Worm (Caenorhabditis elegans): ENCODE measurements around the gene reps-1.

Gene reps-1

ce11 chrV:18980980-18981529 is 9.2 kb downstream of the reps-1 start, which contains the start of the genes mrps-35 and sws-1:
TSS of gene mrps-35 (plus strand) at chrV:18981306.
TSS of gene sws-1 (minus strand) at chrV:18981479.
- TF ChIP-seq dmd-9 (GFP tag; IDR thresholded peaks at IDR 0.05) (peak; percentile 92), tra-1 (GFP tag; IDR thresholded peaks at IDR 0.05) (peak; percentile 85), php-3 (GFP tag; IDR thresholded peaks at IDR 0.05) (no peak), nhr-11 (tag; optimal IDR thresholded peaks at IDR 0.05) (no peak), daf-16 (GFP tag; optimal IDR thresholded peaks at IDR 0.05) (no peak), daf-16 (tag; optimal IDR thresholded peaks at IDR 0.05) (peak; percentile 46), ZK337.2 (GFP tag; IDR thresholded peaks at IDR 0.05) (peak; percentile 92), nhr-6 (tag; optimal IDR thresholded peaks at IDR 0.05) (peak; percentile 67), mes-2 (tag; optimal IDR thresholded peaks at IDR 0.05; ENCODE audit: poor library complexity, severe bottlenecking) (peak; percentile 99), zag-1 (tag; optimal IDR thresholded peaks at IDR 0.05) (no peak), hmg-1.1 (GFP tag; IDR thresholded peaks at IDR 0.05) (0 out of 2 replicates have a peak, but pooled peaks have one; percentile 38), set-16 (GFP tag; IDR thresholded peaks at IDR 0.05) (0 out of 2 replicates have a peak, but pooled peaks have one; percentile 9), F49E8.2 (tag; optimal IDR thresholded peaks at IDR 0.05; ENCODE audit: borderline replicate concordance) (peak; percentile 47), unc-62 (GFP tag; optimal IDR thresholded peaks at IDR 0.05 in 1 of 2) (peak in 1 of 2 experiments; percentile 11), unc-62 (tag; optimal IDR thresholded peaks at IDR 0.05) (no peak), F37D6.2 (tag; optimal IDR thresholded peaks at IDR 0.05) (peak; percentile 18), ztf-7 (tag; optimal IDR thresholded peaks at IDR 0.05) (peak; percentile 10), mxl-2 (GFP tag; conservative IDR thresholded peaks at IDR 0.05) (peak; percentile 51; the same call in 1 of the 2 replicates), hif-1 (tag; optimal IDR thresholded peaks at IDR 0.05) (peak in 1 of 2 experiments; percentile 87), duxl-1 (tag; optimal IDR thresholded peaks at IDR 0.05; ENCODE audit: poor library complexity) (peak; percentile 70), unc-130 (GFP tag; optimal IDR thresholded peaks at IDR 0.05) (peak; percentile 79), ceh-44 (GFP tag; IDR thresholded peaks at IDR 0.05) (peak; percentile 66; the same call in 1 of the 2 replicates), nhr-25 (tag; optimal IDR thresholded peaks at IDR 0.05; ENCODE audit: borderline replicate concordance, insufficient read depth) (no peak), ceh-28 (tag; optimal IDR thresholded peaks at IDR 0.05) (no peak), mdl-1 (tag; optimal IDR thresholded peaks at IDR 0.05) (no peak), lin-1 (GFP tag; IDR thresholded peaks at IDR 0.05) (no peak), ceh-32 (tag; optimal IDR thresholded peaks at IDR 0.05; ENCODE audit: poor library complexity) (no peak), hlh-11 (tag; optimal IDR thresholded peaks at IDR 0.05) (peak; percentile 0), dpl-1 (GFP tag; optimal IDR thresholded peaks at IDR 0.05) (peak; percentile 96), lsy-2 (tag; optimal IDR thresholded peaks at IDR 0.05) (peak in 1 of 2 experiments; percentile 77), mep-1 (tag; optimal IDR thresholded peaks at IDR 0.05) (peak; percentile 45), lin-38 (GFP tag; IDR thresholded peaks at IDR 0.05) (peak; percentile 73), snpc-1.2 (GFP tag; IDR thresholded peaks at IDR 0.05) (0 out of 2 replicates have a peak, but pooled peaks have one; percentile 30), nhr-28 (tag; optimal IDR thresholded peaks at IDR 0.05) (peak; percentile 16), dmd-8 (GFP tag; IDR thresholded peaks at IDR 0.05) (no peak), rbr-2 (tag; optimal IDR thresholded peaks at IDR 0.05) (peak; percentile 37), dmd-6 (GFP tag; IDR thresholded peaks at IDR 0.05) (peak; percentile 64), Y48G9A.11 (GFP tag; IDR thresholded peaks at IDR 0.05) (peak; percentile 68), pha-4 (GFP tag; IDR thresholded peaks at IDR 0.05) (0 out of 2 replicates have a peak, but pooled peaks have one; percentile 39), pha-4 (tag; optimal IDR thresholded peaks at IDR 0.05) (no peak), T26A8.4 (GFP tag; IDR thresholded peaks at IDR 0.05) (no peak), dve-1 (tag; optimal IDR thresholded peaks at IDR 0.05; ENCODE audit: insufficient read depth) (peak; percentile 27)
